Worm (Caenorhabditis elegans) whole organism, L4/young adult: ENCODE data around the gene dex-1.

Source experiments
- W03F9.2 ChIP-seq: fragments of 150-350 bp; optimal IDR thresholded peaks from 2 replicates; lab custom pipeline; 2014; ENCODE audit warnings: missing biosample characterization, missing genetic modification characterization
- dao-5 ChIP-seq: sonication (generic microtip); optimal IDR thresholded peaks from 2 replicates; lab custom pipeline; 2016; ENCODE audit warnings: missing genotype, missing genetic modification characterization, moderate library complexity, missing compliant biosample characterization
- him-1 ChIP-seq: sonication (generic microtip); optimal IDR thresholded peaks from 2 replicates; lab custom pipeline; 2016; ENCODE audit warnings: missing genotype, missing genetic modification reagents, missing genetic modification characterization, missing compliant biosample characterization

DNA sequence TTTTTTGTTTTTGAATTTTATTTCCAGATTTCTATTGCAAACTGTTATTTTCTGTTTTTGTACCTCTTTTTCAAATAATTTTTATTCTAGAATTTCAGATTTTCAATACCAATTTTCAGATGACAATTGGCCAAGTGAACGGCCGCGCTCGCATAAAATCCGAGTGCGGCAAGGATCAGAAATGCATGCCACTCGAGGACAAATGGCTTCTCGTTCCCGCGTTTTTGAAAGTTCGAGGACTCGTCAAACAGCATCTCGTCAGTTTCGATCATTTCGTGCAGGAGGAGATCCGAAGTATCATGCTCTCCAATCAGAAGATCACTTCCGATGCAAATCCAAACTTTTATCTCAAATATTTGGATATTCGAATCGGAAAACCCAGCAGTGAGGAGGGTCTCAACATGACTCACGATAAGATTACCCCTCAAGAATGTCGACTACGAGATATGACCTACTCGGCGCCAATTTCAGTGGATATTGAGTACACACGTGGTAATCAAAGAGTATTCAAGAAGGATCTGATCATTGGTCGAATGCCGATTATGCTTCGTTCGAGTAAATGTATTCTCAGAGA, 31.4 kb downstream of the dex-1 start, which contains the start of gene rpc-2:
- TF ChIP-seq dao-5 (tag; lab: Kevin White, UChicago) = no peak
- no peak for TF ChIP-seq W03F9.2 (tag; lab: Kevin White, UChicago)
- TF ChIP-seq him-1 (tag; lab: Kevin White, UChicago) = no peak
